Fruit fly (Drosophila melanogaster) whole organism, embryonic: ENCODE data around the gene Ufsp2.

ENCODE experiments used
- Ada2b ChIP-seq: fragments of 200-800 bp; sonication (Bioruptor generic); IDR thresholded peaks from 2 replicates; pipeline ENCODE4 v1.3.6; 2022; ENCODE audit warnings: missing biosample characterization, missing genetic modification characterization
- BtbVII ChIP-seq: fragments of 200-800 bp; sonication (Bioruptor generic); optimal IDR thresholded peaks from 3 replicates; lab custom pipeline; 2017; ENCODE audit warnings: missing biosample characterization, mild to moderate bottlenecking, missing genetic modification characterization
- CG11398 ChIP-seq: fragments of 200-800 bp; sonication (Bioruptor generic); optimal IDR thresholded peaks from 2 replicates; lab custom pipeline; 2016; ENCODE audit warnings: missing biosample characterization, missing genetic modification characterization
- CG1233 ChIP-seq: fragments of 200-800 bp; sonication (Bioruptor generic); optimal IDR thresholded peaks from 4 replicates; lab custom pipeline; 2018; ENCODE audit warnings: missing biosample characterization, mild to moderate bottlenecking, missing genetic modification characterization
- CG14860 ChIP-seq: fragments of 200-800 bp; sonication (Bioruptor generic); IDR thresholded peaks from 3 replicates; pipeline ENCODE4 v1.3.6; 2022; ENCODE audit warnings: missing biosample characterization, missing genetic modification characterization; ENCODE audit not compliant: partially characterized antibody
- CG16863 ChIP-seq: fragments of 200-800 bp; sonication (Bioruptor generic); optimal IDR thresholded peaks from 3 replicates; lab custom pipeline; 2016; ENCODE audit warnings: missing biosample characterization, missing genetic modification characterization
- CG1792 ChIP-seq: fragments of 200-800 bp; sonication (Bioruptor generic); optimal IDR thresholded peaks from 2 replicates; lab custom pipeline; 2016; ENCODE audit warnings: missing biosample characterization, missing genetic modification characterization
- CG2116 ChIP-seq: fragments of 200-800 bp; sonication (Bioruptor generic); optimal IDR thresholded peaks from 3 replicates; lab custom pipeline; 2018; ENCODE audit warnings: missing biosample characterization, mild to moderate bottlenecking, missing genetic modification characterization
- CG2712 ChIP-seq: fragments of 200-800 bp; optimal IDR thresholded peaks from 3 replicates; lab custom pipeline; 2019; ENCODE audit warnings: missing biosample characterization, mild to moderate bottlenecking, missing genetic modification characterization, moderate library complexity
- CG4424 ChIP-seq: fragments of 200-800 bp; sonication (Bioruptor generic); optimal IDR thresholded peaks from 3 replicates; lab custom pipeline; 2016; ENCODE audit warnings: missing biosample characterization, missing genetic modification characterization
- CG4854 ChIP-seq: fragments of 200-800 bp; sonication (Bioruptor generic); optimal IDR thresholded peaks from 2 replicates; lab custom pipeline; 2016; ENCODE audit warnings: missing biosample characterization, missing genetic modification characterization, inconsistent platforms
- CG6272 ChIP-seq: fragments of 200-800 bp; sonication (Bioruptor generic); IDR thresholded peaks from 2 replicates; pipeline ENCODE4 v1.3.6; 2022; ENCODE audit warnings: missing biosample characterization, missing genetic modification characterization
- CG9609 ChIP-seq: fragments of 200-800 bp; sonication (Bioruptor generic); optimal IDR thresholded peaks from 3 replicates; lab custom pipeline; 2016; ENCODE audit warnings: missing biosample characterization, missing genetic modification characterization
- Dip3 ChIP-seq: fragments of 200-800 bp; sonication (Bioruptor generic); optimal IDR thresholded peaks from 3 replicates; lab custom pipeline; 2016; ENCODE audit warnings: missing biosample characterization, missing genetic modification characterization
- Fer2 ChIP-seq: fragments of 200-800 bp; sonication (Bioruptor generic); optimal IDR thresholded peaks from 2 replicates; lab custom pipeline; 2018; ENCODE audit warnings: missing biosample characterization, mild to moderate bottlenecking, missing genetic modification characterization, moderate library complexity
- Hmr ChIP-seq: fragments of 200-800 bp; sonication (Bioruptor generic); optimal IDR thresholded peaks from 3 replicates; lab custom pipeline; 2017; ENCODE audit warnings: mild to moderate bottlenecking, missing biosample characterization, missing genetic modification reagents, missing genetic modification characterization
- Hr3 ChIP-seq: fragments of 200-800 bp; sonication (Bioruptor generic); optimal IDR thresholded peaks from 3 replicates; lab custom pipeline; 2016; ENCODE audit warnings: missing biosample characterization, missing genetic modification characterization
- Jarid2 ChIP-seq: fragments of 200-800 bp; sonication (Bioruptor generic); optimal IDR thresholded peaks from 3 replicates; lab custom pipeline; 2017; ENCODE audit warnings: mild to moderate bottlenecking, missing biosample characterization, missing genetic modification reagents, missing genetic modification characterization
- Lim3 ChIP-seq: fragments of 200-800 bp; sonication (Bioruptor generic); IDR thresholded peaks from 2 replicates; pipeline ENCODE4 v1.3.6; 2022; ENCODE audit warnings: missing biosample characterization, missing genetic modification characterization
- Mad ChIP-seq: fragments of 200-800 bp; sonication (Bioruptor generic); optimal IDR thresholded peaks from 2 replicates; lab custom pipeline; 2016; ENCODE audit warnings: missing biosample characterization, missing genetic modification characterization
- Mes4 ChIP-seq: fragments of 200-800 bp; sonication (Bioruptor generic); optimal IDR thresholded peaks from 2 replicates; lab custom pipeline; 2016; ENCODE audit warnings: missing biosample characterization, missing genetic modification characterization
- Nf-YA ChIP-seq: fragments of 200-800 bp; sonication (Bioruptor generic); IDR thresholded peaks from 2 replicates; pipeline ENCODE4 v1.3.6; 2022; ENCODE audit warnings: missing biosample characterization, missing genetic modification characterization
- Spps ChIP-seq: fragments of 200-800 bp; sonication (Bioruptor generic); optimal IDR thresholded peaks from 2 replicates; lab custom pipeline; 2018; ENCODE audit warnings: missing biosample characterization, mild to moderate bottlenecking, missing genetic modification characterization
- Trl ChIP-seq, 3 experiments: fragments of >200 bp in 2 of 3; fragments of 200-800 bp in 1 of 3; sonication (Bioruptor generic) in 1 of 3; optimal IDR thresholded peaks; 2 replicates in 1 of 3; 3 replicates in 2 of 3; lab custom pipeline; 2016 to 2017; ENCODE audit warnings: missing biosample characterization in 1 of 3, missing genetic modification characterization in 1 of 3
- amos ChIP-seq: fragments of 200-800 bp; sonication (Bioruptor generic); IDR thresholded peaks from 2 replicates; pipeline ENCODE4 v1.3.6; 2022; ENCODE audit warnings: missing biosample characterization, missing genetic modification characterization; ENCODE audit not compliant: partially characterized antibody
- chm ChIP-seq: fragments of 200-800 bp; sonication (Bioruptor generic); IDR thresholded peaks from 2 replicates; pipeline ENCODE4 v1.3.6; 2022; ENCODE audit warnings: missing biosample characterization, missing genetic modification characterization
- croc ChIP-seq: fragments of 200-800 bp; sonication (Bioruptor generic); conservative IDR thresholded peaks from 3 replicates; pipeline ENCODE4 v1.3.6; 2022; ENCODE audit warnings: missing biosample characterization, missing genetic modification characterization
- crol ChIP-seq: fragments of 200-800 bp; sonication (Bioruptor generic); IDR thresholded peaks from 2 replicates; pipeline ENCODE4 v1.3.6; 2022; ENCODE audit warnings: missing biosample characterization, missing genetic modification characterization
- cwo ChIP-seq: fragments of 200-800 bp; sonication (Bioruptor generic); optimal IDR thresholded peaks from 3 replicates; lab custom pipeline; 2017; ENCODE audit warnings: missing biosample characterization, missing genetic modification characterization, mild to moderate bottlenecking, moderate library complexity, missing genetic modification reagents
- da ChIP-seq: fragments of 200-800 bp; sonication (Bioruptor generic); optimal IDR thresholded peaks from 2 replicates; lab custom pipeline; 2016; ENCODE audit warnings: missing biosample characterization, missing genetic modification characterization
- eyg ChIP-seq: fragments of 200-800 bp; sonication (Bioruptor generic); optimal IDR thresholded peaks from 3 replicates; lab custom pipeline; 2016; ENCODE audit warnings: missing biosample characterization, missing genetic modification characterization
- gcm ChIP-seq: fragments of 200-800 bp; sonication (Bioruptor generic); optimal IDR thresholded peaks from 2 replicates; lab custom pipeline; 2019; ENCODE audit warnings: missing biosample characterization, mild to moderate bottlenecking, missing genetic modification characterization, moderate library complexity
- ham ChIP-seq: fragments of 200-800 bp; sonication (Bioruptor generic); IDR thresholded peaks from 2 replicates; pipeline ENCODE4 v1.3.6; 2022; ENCODE audit warnings: missing biosample characterization, missing genetic modification characterization
- kah ChIP-seq: fragments of 200-800 bp; sonication (Bioruptor generic); optimal IDR thresholded peaks from 2 replicates; lab custom pipeline; 2018; ENCODE audit warnings: missing biosample characterization, mild to moderate bottlenecking, missing genetic modification characterization
- lov ChIP-seq, 2 experiments: fragments of 200-800 bp in 1 of 2; fragments of >200 bp in 1 of 2; sonication (Bioruptor generic) in 1 of 2; IDR thresholded peaks in 1 of 2; optimal IDR thresholded peaks in 1 of 2; 2 replicates in 1 of 2; 3 replicates in 1 of 2; pipeline versions ENCODE4 v1.3.6 to Lab custom; 2017 to 2022; ENCODE audit warnings: missing biosample characterization in 1 of 2, missing genetic modification characterization in 1 of 2
- maf-S ChIP-seq: fragments of 200-800 bp; sonication (Bioruptor generic); optimal IDR thresholded peaks from 2 replicates; lab custom pipeline; 2016; ENCODE audit warnings: missing biosample characterization, missing genetic modification characterization
- mirr ChIP-seq: fragments of 200-800 bp; sonication (Bioruptor generic); optimal IDR thresholded peaks from 3 replicates; lab custom pipeline; 2018; ENCODE audit warnings: missing biosample characterization, mild to moderate bottlenecking, missing genetic modification characterization
- nerfin-1 ChIP-seq: fragments of 200-800 bp; sonication (Bioruptor generic); optimal IDR thresholded peaks from 3 replicates; lab custom pipeline; 2019; ENCODE audit warnings: missing biosample characterization, mild to moderate bottlenecking, missing genetic modification characterization, moderate library complexity
- pan ChIP-seq, 4 experiments: fragments of >200 bp in 3 of 4; fragments of 200-800 bp in 1 of 4; sonication (Bioruptor generic) in 1 of 4; optimal IDR thresholded peaks in 3 of 4; IDR thresholded peaks in 1 of 4; 2 replicates each; pipeline versions ENCODE4 v1.3.6 to Lab custom; 2017 to 2022; ENCODE audit warnings: missing biosample characterization in 2 of 4, missing genetic modification characterization in 2 of 4, mixed read lengths in 1 of 4
- psq ChIP-seq: fragments of 200-800 bp; sonication (Bioruptor generic); optimal IDR thresholded peaks from 2 replicates; lab custom pipeline; 2017; ENCODE audit warnings: missing biosample characterization, missing genetic modification characterization
- sc ChIP-seq, 3 experiments: fragments of >200 bp in 2 of 3; fragments of 200-800 bp in 1 of 3; sonication (Bioruptor generic) in 1 of 3; optimal IDR thresholded peaks; 2 replicates in 2 of 3; 3 replicates in 1 of 3; lab custom pipeline; 2017; ENCODE audit warnings: mild to moderate bottlenecking in 1 of 3, missing biosample characterization in 1 of 3, missing genetic modification characterization in 1 of 3, missing genetic modification reagents in 1 of 3
- shn ChIP-seq: fragments of 200-800 bp; sonication (Bioruptor generic); optimal IDR thresholded peaks from 3 replicates; lab custom pipeline; 2016; ENCODE audit warnings: missing biosample characterization, missing genetic modification characterization
- slp2 ChIP-seq: fragments of 200-800 bp; sonication (Bioruptor generic); optimal IDR thresholded peaks from 2 replicates; lab custom pipeline; 2016; ENCODE audit warnings: missing biosample characterization, missing genetic modification characterization
- stwl ChIP-seq: fragments of 200-800 bp; sonication (Bioruptor generic); optimal IDR thresholded peaks from 3 replicates; lab custom pipeline; 2018; ENCODE audit warnings: missing biosample characterization, mild to moderate bottlenecking, missing genetic modification characterization, moderate library complexity
- tin ChIP-seq: fragments of 200-800 bp; sonication (Bioruptor generic); optimal IDR thresholded peaks from 3 replicates; lab custom pipeline; 2016; ENCODE audit warnings: missing biosample characterization, missing genetic modification characterization
- usp ChIP-seq: fragments of >200 bp; optimal IDR thresholded peaks from 2 replicates; lab custom pipeline; 2017; ENCODE audit warnings: missing biosample characterization, missing genetic modification characterization
- vnd ChIP-seq: fragments of 200-800 bp; sonication (Bioruptor generic); IDR thresholded peaks from 3 replicates; pipeline ENCODE4 v1.3.6; 2022; ENCODE audit warnings: missing biosample characterization, missing genetic modification characterization; ENCODE audit not compliant: partially characterized antibody
- vvl ChIP-seq: fragments of 200-800 bp; sonication (Bioruptor generic); IDR thresholded peaks from 2 replicates; pipeline ENCODE4 v1.3.6; 2022; ENCODE audit warnings: missing biosample characterization, missing genetic modification characterization

Gene Ufsp2

dm6 chr3L:15619626-15620247 lies 43.4 kb downstream of the Ufsp2 start, which contains the start of gene Phs (continued):
- TF ChIP-seq CG16863 (peak; percentile 80), gcm (GFP tag; lab: Kevin White, UChicago) (peak; percentile 13), mirr (GFP tag; lab: Kevin White, UChicago) (peak; percentile 53), da (GFP tag; lab: Kevin White, UChicago) (peak; percentile 66), slp2 (peak; percentile 74), Nf-YA (GFP tag; lab: Robert Waterston, UW) (0 out of 2 replicates have a peak, but pooled peaks have one; percentile 6), CG6272 (GFP tag; lab: Robert Waterston, UW) (peak; percentile 54; the same call in 1 of the 2 replicates), stwl (tag; lab: Kevin White, UChicago) (peak; percentile 99), eyg (GFP tag; lab: Kevin White, UChicago) (peak; percentile 80), chm (GFP tag; lab: Robert Waterston, UW) (peak; percentile 93), vnd (GFP tag; lab: Robert Waterston, UW) (no peak), Lim3 (GFP tag; lab: Robert Waterston, UW) (no peak), CG11398 (GFP tag; lab: Kevin White, UChicago) (peak; percentile 70), CG1792 (GFP tag; lab: Kevin White, UChicago) (peak; percentile 71), CG4424 (peak; percentile 83), maf-S (peak; percentile 87), CG2712 (tag; lab: Kevin White, UChicago) (peak; percentile 51), crol (GFP tag; lab: Robert Waterston, UW) (no peak), Mad (GFP tag; lab: Kevin White, UChicago) (peak; percentile 77), CG9609 (GFP tag; lab: Kevin White, UChicago) (peak; percentile 91), amos (GFP tag; lab: Robert Waterston, UW) (peak; percentile 59), kah (GFP tag; lab: Kevin White, UChicago) (no peak), Hmr (peak; percentile 87), cwo (GFP tag; lab: Kevin White, UChicago) (peak; percentile 47), shn (peak; percentile 93), Ada2b (no peak), lov (optimal IDR thresholded peaks at IDR 0.05; lab: Kevin White, UChicago) (no peak), lov (GFP tag; IDR thresholded peaks at IDR 0.05; lab: Robert Waterston, UW) (peak; percentile 78; the same call in 1 of the 3 replicates), CG1233 (GFP tag; lab: Kevin White, UChicago) (peak; percentile 64), Jarid2 (GFP tag; lab: Kevin White, UChicago) (peak; percentile 62), CG14860 (no peak), Mes4 (GFP tag; lab: Kevin White, UChicago) (peak; percentile 72), sc (optimal IDR thresholded peaks at IDR 0.05; lab: Kevin White, UChicago) (no peak), sc (GFP tag; optimal IDR thresholded peaks at IDR 0.05; lab: Kevin White, UChicago) (peak; percentile 36), CG4854 (GFP tag; lab: Kevin White, UChicago) (peak; percentile 77), ham (GFP tag; lab: Robert Waterston, UW) (no peak), psq (GFP tag; lab: Kevin White, UChicago) (peak; percentile 56), croc (GFP tag; lab: Robert Waterston, UW) (peak; percentile 54), BtbVII (GFP tag; lab: Kevin White, UChicago) (peak; percentile 52), pan (optimal IDR thresholded peaks at IDR 0.05; lab: Kevin White, UChicago) (no peak), pan (GFP tag; optimal IDR thresholded peaks at IDR 0.05 in 1 of 2, IDR thresholded peaks at IDR 0.05 in 1 of 2) (peak in 1 of 2 experiments; percentile 71), nerfin-1 (tag; lab: Kevin White, UChicago) (peak; percentile 49), vvl (GFP tag; lab: Robert Waterston, UW) (peak; percentile 88), usp (GFP tag; lab: Kevin White, UChicago) (no peak), CG2116 (GFP tag; lab: Kevin White, UChicago) (peak; percentile 91), Dip3 (GFP tag; lab: Kevin White, UChicago) (peak; percentile 89), Hr3 (GFP tag; lab: Kevin White, UChicago) (peak; percentile 55), tin (GFP tag; lab: Kevin White, UChicago) (peak; percentile 91), Fer2 (tag; lab: Kevin White, UChicago) (peak; percentile 42), Spps (tag; lab: Kevin White, UChicago) (no peak), Trl (optimal IDR thresholded peaks at IDR 0.05; lab: Kevin White, UChicago) (peak; percentile 90 to 92), Trl (GFP tag; optimal IDR thresholded peaks at IDR 0.05; lab: Kevin White, UChicago) (peak; percentile 92)
